Fruit fly (Drosophila melanogaster): ENCODE results near the gene Fpgs2.

Fpgs2 gene

dm6 chr2L:3888754-3889603, 25.1 kb downstream of the Fpgs2 start (continued):
- TF ChIP-seq NC2β (GFP tag; optimal IDR thresholded peaks at IDR 0.05) (no peak), gce (GFP tag; IDR thresholded peaks at IDR 0.05) (no peak), CG1602 (GFP tag; optimal IDR thresholded peaks at IDR 0.05) (peak; percentile 28), CG18011 (GFP tag; optimal IDR thresholded peaks at IDR 0.05) (peak; percentile 12), Optix (GFP tag; IDR thresholded peaks at IDR 0.05) (no peak), CG13424 (tag; optimal IDR thresholded peaks at IDR 0.05) (peak; percentile 64), CG6765 (GFP tag; optimal IDR thresholded peaks at IDR 0.05) (peak; percentile 12), CG10209 (GFP tag; optimal IDR thresholded peaks at IDR 0.05) (peak; percentile 61), danr (GFP tag; IDR thresholded peaks at IDR 0.05) (no peak), CG13894 (tag; optimal IDR thresholded peaks at IDR 0.05) (no peak), pita (GFP tag; optimal IDR thresholded peaks at IDR 0.05) (no peak), Rfx (GFP tag; IDR thresholded peaks at IDR 0.05) (peak; percentile 50), nerfin-1 (tag; optimal IDR thresholded peaks at IDR 0.05) (peak; percentile 11), salm (tag; optimal IDR thresholded peaks at IDR 0.05) (peak; percentile 33), ap (GFP tag; IDR thresholded peaks at IDR 0.05) (peak; percentile 38; the same call in 1 of the 2 replicates), PHDP (tag; optimal IDR thresholded peaks at IDR 0.05) (peak; percentile 60), CG4707 (GFP tag; optimal IDR thresholded peaks at IDR 0.05) (peak; percentile 95), CG16779 (GFP tag; IDR thresholded peaks at IDR 0.05) (no peak), h (optimal IDR thresholded peaks at IDR 0.05) (no peak), CG15514 (GFP tag; optimal IDR thresholded peaks at IDR 0.05) (no peak), Nf-YA (GFP tag; IDR thresholded peaks at IDR 0.05) (no peak), CG9817 (tag; optimal IDR thresholded peaks at IDR 0.05) (peak; percentile 33), CG11247 (GFP tag; IDR thresholded peaks at IDR 0.05) (peak; percentile 35; the same call in 1 of the 2 replicates), Chrac-16 (GFP tag; optimal IDR thresholded peaks at IDR 0.05) (peak; percentile 54)

DNA sequence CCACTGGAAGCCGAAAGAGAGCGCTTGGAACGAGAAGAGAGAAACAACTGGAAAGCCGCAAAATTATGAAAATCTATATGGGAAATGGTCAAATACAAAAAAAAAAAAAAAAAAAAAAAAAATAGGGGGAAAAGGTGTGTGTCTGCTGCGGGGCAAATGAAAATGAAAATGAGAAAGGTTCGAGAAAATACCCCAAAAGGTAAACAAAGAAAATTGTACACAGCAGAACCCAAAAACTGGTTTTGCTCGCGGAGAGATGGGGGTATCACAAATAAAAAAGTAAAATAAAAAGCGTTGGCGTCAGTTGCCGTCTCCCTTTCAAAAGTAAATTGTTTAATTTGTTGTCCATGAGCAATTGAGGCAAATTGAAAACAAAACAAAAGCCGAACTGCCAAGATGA, 25.9 kb downstream of the Fpgs2 start:
- TF ChIP-seq kah (GFP tag; optimal IDR thresholded peaks at IDR 0.05): no peak
- TF ChIP-seq dmrt99B (tag; optimal IDR thresholded peaks at IDR 0.05): no peak
- TF ChIP-seq otp (GFP tag; IDR thresholded peaks at IDR 0.05): 0 out of 3 replicates have a peak, but pooled peaks have one; percentile 27
- peak; percentile 1 for TF ChIP-seq CG9727 (GFP tag; optimal IDR thresholded peaks at IDR 0.05)
- no peak for TF ChIP-seq Neu2 (GFP tag; optimal IDR thresholded peaks at IDR 0.05; ENCODE audit: borderline replicate concordance)
- no peak for TF ChIP-seq bowl (GFP tag; IDR thresholded peaks at IDR 0.05)
- TF ChIP-seq CG2202 (tag; optimal IDR thresholded peaks at IDR 0.05): peak; percentile 12
- TF ChIP-seq CG11560 (tag; IDR thresholded peaks at IDR 0.05): no peak
- TF ChIP-seq Dek (tag; optimal IDR thresholded peaks at IDR 0.05): no peak
- no peak for TF ChIP-seq H2.0 (GFP tag; IDR thresholded peaks at IDR 0.05)
- no peak for TF ChIP-seq D (optimal IDR thresholded peaks at IDR 0.05)
- TF ChIP-seq D (GFP tag; optimal IDR thresholded peaks at IDR 0.05): peak; percentile 33
- TF ChIP-seq ash1 (GFP tag; optimal IDR thresholded peaks at IDR 0.05): no peak
- peak; percentile 62 for TF ChIP-seq Xrp1 (GFP tag; IDR thresholded peaks at IDR 0.05)
- 0 out of 2 replicates have a peak, but pooled peaks have one; percentile 36 for TF ChIP-seq ara (GFP tag; IDR thresholded peaks at IDR 0.05)
- peak; percentile 11 for TF ChIP-seq maf-S (GFP tag; optimal IDR thresholded peaks at IDR 0.05)
- peak; percentile 59 for TF ChIP-seq CG15601 (tag; optimal IDR thresholded peaks at IDR 0.05)
- peak; percentile 76 for TF ChIP-seq ATbp (GFP tag; optimal IDR thresholded peaks at IDR 0.05)
- TF ChIP-seq Awh (GFP tag; IDR thresholded peaks at IDR 0.05): peak; percentile 48; the same call in 1 of the 2 replicates
- peak; percentile 65; the same call in 1 of the 2 replicates for TF ChIP-seq chm (GFP tag; IDR thresholded peaks at IDR 0.05)
- TF ChIP-seq CG4424 (GFP tag; optimal IDR thresholded peaks at IDR 0.05): peak; percentile 9
- TF ChIP-seq CG1647 (GFP tag; optimal IDR thresholded peaks at IDR 0.05): no peak
- TF ChIP-seq YL-1 (GFP tag; optimal IDR thresholded peaks at IDR 0.05): peak; percentile 19
- TF ChIP-seq MTF-1 (GFP tag; optimal IDR thresholded peaks at IDR 0.05; ENCODE audit: borderline replicate concordance): no peak
- TF ChIP-seq CG10209 (GFP tag; optimal IDR thresholded peaks at IDR 0.05): peak; percentile 2
- TF ChIP-seq CG8924 (tag; optimal IDR thresholded peaks at IDR 0.05): peak; percentile 16
- peak; percentile 27 for TF ChIP-seq CG15696 (tag; optimal IDR thresholded peaks at IDR 0.05)

All from whole organism, embryonic.